Worm (Caenorhabditis elegans) whole organism, L2 larva: ENCODE results near the gene phy-3.

Experiments
- R02D3.7 ChIP-seq: fragments of 150-350 bp; optimal IDR thresholded peaks from 2 replicates; lab custom pipeline; 2014; ENCODE audit warnings: missing biosample characterization, missing genetic modification characterization
- alr-1 ChIP-seq: fragments of 150-350 bp; optimal IDR thresholded peaks from 2 replicates; lab custom pipeline; 2014; ENCODE audit warnings: missing biosample characterization, missing genetic modification characterization
- unc-62 ChIP-seq: fragments of 150-350 bp; optimal IDR thresholded peaks from 2 replicates; lab custom pipeline; 2014; ENCODE audit warnings: missing biosample characterization, missing genetic modification reagents, missing genetic modification characterization

- no peak for TF ChIP-seq R02D3.7 (tag; lab: Kevin White, UChicago)
- no peak for TF ChIP-seq unc-62
- TF ChIP-seq alr-1, result no peak
Observed at ce11 chrV:16821270-16821737, 11.7 kb upstream of the phy-3 start, which contains the start of gene T20B3.14.
